Worm (Caenorhabditis elegans): Measurements from ENCODE around the gene C08B6.6.

DNA sequence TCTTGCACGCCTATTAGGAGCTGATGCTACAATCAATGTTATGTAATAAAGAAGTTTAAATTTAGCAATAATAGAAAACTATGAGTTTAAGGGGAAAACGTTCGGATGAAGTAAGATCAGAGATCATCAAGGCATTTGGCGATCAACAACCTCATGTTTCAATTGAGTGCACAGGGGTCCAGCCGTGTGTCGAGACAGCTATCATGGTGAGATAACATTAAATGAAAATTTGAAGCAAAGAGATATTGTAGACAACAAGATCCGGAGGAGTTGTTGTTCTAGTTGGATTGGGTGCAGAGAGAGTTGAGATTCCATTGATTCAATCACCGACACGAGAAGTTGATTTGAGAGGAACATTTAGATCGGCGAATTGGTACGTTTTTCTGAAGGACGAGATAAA is 37.3 kb upstream of the C08B6.6 start:
- no peak for TF ChIP-seq dao-5 (tag; optimal IDR thresholded peaks at IDR 0.05)
- TF ChIP-seq him-1 (tag; optimal IDR thresholded peaks at IDR 0.05), result no peak
